Fruit fly (Drosophila melanogaster): Measurements from ENCODE around the gene CG17440.
A peak's percentile ranks its signal among the peaks of the same experiment; 100 is the strongest.

CG17440 gene

DNA sequence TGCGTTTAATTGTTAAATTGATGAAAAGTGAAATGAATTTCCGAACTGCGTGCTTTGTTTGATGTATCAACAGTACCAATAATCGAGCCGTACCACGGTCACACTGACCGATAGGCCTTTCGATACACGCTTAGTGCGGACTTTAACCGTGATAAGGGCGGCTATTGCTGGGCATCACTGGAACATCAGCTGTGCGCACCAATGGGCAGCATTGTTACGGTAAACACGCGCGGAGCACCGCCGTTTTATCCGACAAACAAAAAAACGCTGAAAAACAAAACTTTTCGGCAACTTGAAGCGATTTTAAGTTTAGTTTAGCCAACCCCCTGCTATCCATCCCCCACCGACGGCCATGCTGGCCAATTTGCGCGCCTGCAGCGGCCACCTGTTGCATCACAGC lies 49.4 kb upstream of the CG17440 start, which contains the start of the genes c12.1 and c12.2 (continued):
- TF ChIP-seq Dip2 (GFP tag; IDR thresholded peaks at IDR 0.05) (no peak), vnd (GFP tag; IDR thresholded peaks at IDR 0.05; ENCODE audit: partially characterized antibody) (peak; percentile 47; the same call in 1 of the 3 replicates), CG9437 (GFP tag; optimal IDR thresholded peaks at IDR 0.05) (no peak), Adf1 (GFP tag; IDR thresholded peaks at IDR 0.05) (0 out of 2 replicates have a peak, but pooled peaks have one; percentile 6), CG10267 (tag; optimal IDR thresholded peaks at IDR 0.05) (peak; percentile 44), CG16813 (GFP tag; IDR thresholded peaks at IDR 0.05; ENCODE audit: partially characterized antibody) (peak; percentile 54; the same call in 2 of the 3 replicates), MBD-R2 (GFP tag; IDR thresholded peaks at IDR 0.05) (peak; percentile 100), CG8944 (GFP tag; optimal IDR thresholded peaks at IDR 0.05) (no peak), Nf-YB (GFP tag; optimal IDR thresholded peaks at IDR 0.05) (peak; percentile 6), seq (GFP tag; IDR thresholded peaks at IDR 0.05) (no peak), CG33213 (GFP tag; optimal IDR thresholded peaks at IDR 0.05) (peak; percentile 40), lab (GFP tag; optimal IDR thresholded peaks at IDR 0.05) (no peak), Kr (GFP tag; optimal IDR thresholded peaks at IDR 0.05) (no peak), CG17829 (tag; optimal IDR thresholded peaks at IDR 0.05) (peak; percentile 50), CTCF (GFP tag; optimal IDR thresholded peaks at IDR 0.05) (peak; percentile 43), Six4 (GFP tag; optimal IDR thresholded peaks at IDR 0.05) (no peak), gcm2 (GFP tag; optimal IDR thresholded peaks at IDR 0.05) (no peak), emc (GFP tag; optimal IDR thresholded peaks at IDR 0.05) (no peak), kah (GFP tag; optimal IDR thresholded peaks at IDR 0.05) (peak; percentile 82), hbn (GFP tag; IDR thresholded peaks at IDR 0.05; ENCODE audit: partially characterized antibody) (0 out of 2 replicates have a peak, but pooled peaks have one; percentile 34), HmgZ (tag; optimal IDR thresholded peaks at IDR 0.05) (peak; percentile 75), CG7987 (GFP tag; optimal IDR thresholded peaks at IDR 0.05) (peak; percentile 51), Mad (GFP tag; optimal IDR thresholded peaks at IDR 0.05) (peak; percentile 18), knrl (GFP tag; IDR thresholded peaks at IDR 0.05; ENCODE audit: partially characterized antibody) (peak; percentile 44; the same call in 1 of the 3 replicates), CG4617 (GFP tag; optimal IDR thresholded peaks at IDR 0.05; ENCODE audit: borderline replicate concordance) (peak; percentile 92), Ets65A (GFP tag) (peak; percentile 55), fd96Cb (tag; optimal IDR thresholded peaks at IDR 0.05) (no peak), wdn (GFP tag; IDR thresholded peaks at IDR 0.05) (no peak), Hr3 (GFP tag; optimal IDR thresholded peaks at IDR 0.05) (no peak), disco-r (GFP tag; optimal IDR thresholded peaks at IDR 0.05) (no peak), CG11504 (tag; optimal IDR thresholded peaks at IDR 0.05) (no peak), bbx (GFP tag; IDR thresholded peaks at IDR 0.05; ENCODE audit: partially characterized antibody) (peak; percentile 64), CG3163 (GFP tag; optimal IDR thresholded peaks at IDR 0.05) (peak; percentile 27), phol (tag; optimal IDR thresholded peaks at IDR 0.05) (peak; percentile 50), dm (GFP tag; optimal IDR thresholded peaks at IDR 0.05) (peak; percentile 88), Doc2 (GFP tag; IDR thresholded peaks at IDR 0.05) (no peak), cato (GFP tag; optimal IDR thresholded peaks at IDR 0.05; ENCODE audit: borderline replicate concordance) (no peak), Opbp (GFP tag; IDR thresholded peaks at IDR 0.05; ENCODE audit: partially characterized antibody) (peak; percentile 74), gfzf (GFP tag; optimal IDR thresholded peaks at IDR 0.05) (peak; percentile 75), BtbVII (GFP tag; optimal IDR thresholded peaks at IDR 0.05) (no peak), CG31441 (GFP tag; IDR thresholded peaks at IDR 0.05) (no peak), Usf (GFP tag; optimal IDR thresholded peaks at IDR 0.05) (no peak), ssp (GFP tag; IDR thresholded peaks at IDR 0.05) (0 out of 2 replicates have a peak, but pooled peaks have one; percentile 18), pros (GFP tag; optimal IDR thresholded peaks at IDR 0.05) (no peak), CG17186 (GFP tag; optimal IDR thresholded peaks at IDR 0.05) (peak; percentile 87), Nf-YC (tag; optimal IDR thresholded peaks at IDR 0.05) (no peak), lola (GFP tag; optimal IDR thresholded peaks at IDR 0.05) (no peak), Xbp1 (GFP tag; optimal IDR thresholded peaks at IDR 0.05) (no peak), vvl (GFP tag; IDR thresholded peaks at IDR 0.05) (0 out of 2 replicates have a peak, but pooled peaks have one; percentile 6), Abd-B (GFP tag; optimal IDR thresholded peaks at IDR 0.05) (peak; percentile 19)
